Fruit fly (Drosophila melanogaster) whole organism, wandering third instar larva: ENCODE measurements around the gene CG8568.
A peak's percentile ranks its signal among the peaks of the same experiment; 100 is the strongest.

Experiments used
- Abd-B ChIP-seq: fragments of >200 bp; optimal IDR thresholded peaks from 2 replicates; lab custom pipeline; 2017; ENCODE audit warnings: missing biosample characterization, missing genetic modification characterization
- CG9705 ChIP-seq: fragments of 200-800 bp; sonication (Bioruptor generic); optimal IDR thresholded peaks from 2 replicates; lab custom pipeline; 2018; ENCODE audit warnings: missing biosample characterization, mild to moderate bottlenecking, missing genetic modification characterization
- CrebA ChIP-seq: fragments of 200-800 bp; sonication (Bioruptor generic); optimal IDR thresholded peaks from 2 replicates; lab custom pipeline; 2016; ENCODE audit warnings: missing biosample characterization, mild to moderate bottlenecking, missing genetic modification characterization, borderline replicate concordance
- Dfd ChIP-seq: fragments of >200 bp; optimal IDR thresholded peaks from 2 replicates; lab custom pipeline; 2017; ENCODE audit warnings: missing biosample characterization, missing genetic modification characterization
- Dif ChIP-seq: fragments of 200-275, 200-300 bp; sonication (Bioruptor generic); optimal IDR thresholded peaks from 2 replicates; lab custom pipeline; 2018; ENCODE audit warnings: missing biosample characterization, missing genetic modification characterization; ENCODE audit not compliant: partially characterized antibody
- GATAd ChIP-seq: sonication (Bioruptor generic); optimal IDR thresholded peaks from 2 replicates; lab custom pipeline; 2016; ENCODE audit warnings: missing biosample characterization, missing genetic modification characterization
- Hnf4 ChIP-seq: fragments of 200-800 bp; sonication (Bioruptor generic); optimal IDR thresholded peaks from 2 replicates; lab custom pipeline; 2016; ENCODE audit warnings: missing biosample characterization, mild to moderate bottlenecking, missing genetic modification characterization
- Hr78 ChIP-seq: fragments of >200 bp; optimal IDR thresholded peaks from 2 replicates; lab custom pipeline; 2017; ENCODE audit warnings: missing biosample characterization, missing genetic modification characterization
- Mio ChIP-seq: sonication (Bioruptor generic); optimal IDR thresholded peaks from 2 replicates; lab custom pipeline; 2016; ENCODE audit warnings: missing biosample characterization, missing genetic modification characterization
- Myc ChIP-seq: fragments of >200 bp; optimal IDR thresholded peaks from 2 replicates; lab custom pipeline; 2017
- OdsH ChIP-seq: fragments of 200-800 bp; sonication (Bioruptor generic); optimal IDR thresholded peaks from 2 replicates; lab custom pipeline; 2016; ENCODE audit warnings: missing biosample characterization, mild to moderate bottlenecking, missing genetic modification characterization
- Rel ChIP-seq, 2 experiments: fragments of 200-800 bp; sonication (Bioruptor generic) in 1 of 2; optimal IDR thresholded peaks; 2 replicates in 1 of 2; 3 replicates in 1 of 2; lab custom pipeline; 2016 to 2019; ENCODE audit warnings: mild to moderate bottlenecking in 2 of 2, missing biosample characterization in 2 of 2, missing genetic modification characterization in 2 of 2, moderate library complexity in 1 of 2
- Sp1 ChIP-seq: fragments of 200-800 bp; sonication (Bioruptor generic); optimal IDR thresholded peaks from 3 replicates; lab custom pipeline; 2019; ENCODE audit warnings: missing biosample characterization, mild to moderate bottlenecking, missing genetic modification characterization, moderate library complexity
- Vsx2 ChIP-seq: fragments of 200-300, 225-300 bp; sonication (Bioruptor generic); optimal IDR thresholded peaks from 2 replicates; lab custom pipeline; 2018; ENCODE audit warnings: missing biosample characterization, missing genetic modification characterization; ENCODE audit not compliant: partially characterized antibody
- br ChIP-seq: fragments of 200-800 bp; sonication (Bioruptor generic); optimal IDR thresholded peaks from 2 replicates; lab custom pipeline; 2016; ENCODE audit warnings: missing biosample characterization, missing genetic modification characterization
- brk ChIP-seq: fragments of 200-800 bp; sonication (Bioruptor generic); optimal IDR thresholded peaks from 2 replicates; lab custom pipeline; 2016; ENCODE audit warnings: missing biosample characterization, mild to moderate bottlenecking, missing genetic modification characterization
- dl ChIP-seq, 2 experiments: fragments of 175-275, 200-275 bp in 1 of 2; fragments of 200-275 bp in 1 of 2; sonication (Bioruptor generic); optimal IDR thresholded peaks; lab custom pipeline; 2018; ENCODE audit warnings: mild to moderate bottlenecking in 2 of 2, missing biosample characterization in 2 of 2, missing genetic modification characterization in 2 of 2, moderate library complexity in 2 of 2; ENCODE audit not compliant: partially characterized antibody in 2 of 2, insufficient read depth in 1 of 2
- dmrt93B ChIP-seq: fragments of 200-800 bp; sonication (Bioruptor generic); optimal IDR thresholded peaks from 2 replicates; lab custom pipeline; 2018; ENCODE audit warnings: missing biosample characterization, mild to moderate bottlenecking, missing genetic modification characterization
- dsf ChIP-seq: sonication (Bioruptor generic); optimal IDR thresholded peaks from 2 replicates; lab custom pipeline; 2016; ENCODE audit warnings: missing biosample characterization, missing genetic modification characterization, borderline replicate concordance
- ey ChIP-seq: fragments of 200-800 bp; sonication (Bioruptor generic); optimal IDR thresholded peaks from 2 replicates; lab custom pipeline; 2016; ENCODE audit warnings: missing biosample characterization, missing genetic modification characterization
- foxo ChIP-seq, 2 experiments: fragments of 200-800 bp; sonication (Bioruptor generic); optimal IDR thresholded peaks; 2 replicates in 1 of 2; 3 replicates in 1 of 2; lab custom pipeline; 2016 to 2017; ENCODE audit warnings: missing biosample characterization in 2 of 2, missing genetic modification characterization in 2 of 2
- h ChIP-seq: fragments of 200-800 bp; sonication (Bioruptor generic); optimal IDR thresholded peaks from 3 replicates; lab custom pipeline; 2016; ENCODE audit warnings: missing biosample characterization, mild to moderate bottlenecking, missing genetic modification characterization
- jim ChIP-seq: fragments of 175-275, 200-325 bp; sonication (Bioruptor generic); optimal IDR thresholded peaks from 2 replicates; lab custom pipeline; 2016; ENCODE audit warnings: missing biosample characterization, mild to moderate bottlenecking, missing genetic modification characterization
- lola ChIP-seq: fragments of >200 bp; optimal IDR thresholded peaks from 2 replicates; lab custom pipeline; 2017; ENCODE audit warnings: missing biosample characterization, missing genetic modification characterization
- pan ChIP-seq: fragments of >200 bp; optimal IDR thresholded peaks from 2 replicates; lab custom pipeline; 2017
- rgr ChIP-seq: fragments of 200-800 bp; sonication (Bioruptor generic); optimal IDR thresholded peaks from 3 replicates; lab custom pipeline; 2016; ENCODE audit warnings: missing biosample characterization, mild to moderate bottlenecking, missing genetic modification characterization
- sage ChIP-seq: fragments of 200-800 bp; sonication (Bioruptor generic); optimal IDR thresholded peaks from 2 replicates; lab custom pipeline; 2016; ENCODE audit warnings: missing biosample characterization, mild to moderate bottlenecking, missing genetic modification characterization
- sv ChIP-seq: fragments of 200-800 bp; sonication (Bioruptor generic); optimal IDR thresholded peaks from 3 replicates; lab custom pipeline; 2016; ENCODE audit warnings: missing biosample characterization, missing genetic modification characterization
- tai ChIP-seq: sonication (Bioruptor generic); optimal IDR thresholded peaks from 2 replicates; lab custom pipeline; 2016; ENCODE audit warnings: missing biosample characterization, missing genetic modification characterization
- woc ChIP-seq: sonication (Bioruptor generic); optimal IDR thresholded peaks from 2 replicates; lab custom pipeline; 2016; ENCODE audit warnings: missing biosample characterization, mild to moderate bottlenecking, missing genetic modification characterization

CG8568 gene

DNA sequence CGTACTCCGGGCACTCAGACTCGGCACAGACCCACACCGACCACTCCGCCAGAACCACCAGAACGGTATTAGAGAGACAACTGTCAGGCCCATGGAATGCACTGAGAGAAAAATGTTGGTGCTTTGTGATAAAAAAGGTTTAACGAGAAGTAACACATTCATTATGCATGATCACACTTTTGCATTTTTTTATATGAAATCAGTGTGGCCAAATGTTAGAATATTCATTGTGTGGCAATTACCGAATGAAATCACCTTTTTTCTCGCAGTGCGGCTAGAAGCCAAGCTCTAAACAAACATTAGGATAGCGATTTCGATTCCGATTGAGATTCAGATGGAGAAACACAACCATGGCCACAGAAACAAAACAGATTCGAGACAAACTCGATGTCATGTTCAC is 13.2 kb upstream of the CG8568 start:
- TF ChIP-seq foxo (GFP tag; optimal IDR thresholded peaks at IDR 0.05; lab: Kevin White, UChicago) (peak in 1 of 2 experiments; percentile 27), Hr78 (GFP tag; lab: Kevin White, UChicago) (no peak)

DNA sequence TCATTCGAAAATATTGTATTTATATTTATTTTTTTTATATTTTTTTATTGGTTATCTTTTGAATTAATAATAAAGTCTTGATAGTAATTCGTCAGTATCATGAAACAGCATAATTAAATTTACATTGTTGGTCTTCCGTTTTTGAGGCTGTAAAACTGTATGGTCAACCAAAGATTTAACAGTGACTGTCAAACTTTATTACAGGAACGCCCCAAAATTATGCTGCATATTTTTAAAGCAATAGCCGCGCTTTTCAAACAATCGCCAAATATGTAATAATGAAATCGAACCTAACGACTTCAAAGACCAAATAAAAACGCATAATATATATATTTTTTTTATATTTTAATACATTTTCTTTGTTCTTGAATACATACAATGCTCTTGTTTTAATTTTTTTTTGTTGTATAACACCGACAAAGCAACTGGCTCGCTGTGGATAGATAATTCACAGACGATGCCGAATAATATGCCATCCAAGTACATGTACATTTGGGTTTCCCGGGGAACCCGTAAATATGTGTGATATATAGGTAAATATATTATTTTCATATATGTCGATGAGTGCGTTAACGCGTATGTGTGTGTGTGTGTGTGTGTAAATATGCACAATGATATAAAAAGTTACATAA is 3.6 kb upstream of the CG8568 start:
- TF ChIP-seq foxo (GFP tag; optimal IDR thresholded peaks at IDR 0.05; lab: Kevin White, UChicago) (no peak), dsf (no peak), jim (GFP tag; lab: Kevin White, UChicago) (no peak), sv (GFP tag; lab: Kevin White, UChicago) (no peak), Hr78 (GFP tag; lab: Kevin White, UChicago) (no peak), Mio (GFP tag; lab: Kevin White, UChicago) (no peak), CG9705 (no peak), sage (GFP tag; lab: Kevin White, UChicago) (no peak), Vsx2 (GFP tag; lab: Kevin White, UChicago) (peak; percentile 2), CrebA (GFP tag; lab: Kevin White, UChicago) (no peak), Myc (lab: Kevin White, UChicago) (peak; percentile 91), Abd-B (no peak), h (GFP tag; lab: Kevin White, UChicago) (no peak), GATAd (GFP tag; lab: Kevin White, UChicago) (no peak), Sp1 (no peak), Rel (GFP tag; optimal IDR thresholded peaks at IDR 0.05; lab: Kevin White, UChicago) (no peak), Rel (tag; optimal IDR thresholded peaks at IDR 0.05; lab: Kevin White, UChicago) (peak; percentile 76)

DNA sequence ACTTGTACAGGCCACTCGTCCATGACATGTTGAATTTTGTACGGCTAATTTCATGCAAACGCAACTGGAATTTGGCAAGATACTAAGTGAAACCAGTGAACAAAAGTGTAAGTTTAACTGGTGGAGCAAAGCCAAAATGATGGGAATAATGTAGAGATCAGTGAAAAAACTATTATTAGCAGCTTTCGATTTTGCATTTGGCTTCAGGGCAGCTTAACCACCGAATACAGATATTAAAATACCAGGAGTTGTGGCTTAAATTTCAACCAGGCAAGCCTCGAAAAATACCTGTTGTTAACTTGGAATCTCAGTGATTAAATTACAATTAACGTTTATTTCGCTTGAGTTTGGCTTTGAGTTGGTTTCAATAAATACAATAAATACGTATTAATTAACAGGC is 3.7 kb downstream of the CG8568 start, which contains the start of gene p-cup:
Gene p-cup (minus strand): TSS at position 101 of the 400 bp plus-strand sequence.
- TF ChIP-seq h (GFP tag; lab: Kevin White, UChicago) (no peak), dmrt93B (no peak), sv (GFP tag; lab: Kevin White, UChicago) (no peak), jim (GFP tag; lab: Kevin White, UChicago) (no peak)

DNA sequence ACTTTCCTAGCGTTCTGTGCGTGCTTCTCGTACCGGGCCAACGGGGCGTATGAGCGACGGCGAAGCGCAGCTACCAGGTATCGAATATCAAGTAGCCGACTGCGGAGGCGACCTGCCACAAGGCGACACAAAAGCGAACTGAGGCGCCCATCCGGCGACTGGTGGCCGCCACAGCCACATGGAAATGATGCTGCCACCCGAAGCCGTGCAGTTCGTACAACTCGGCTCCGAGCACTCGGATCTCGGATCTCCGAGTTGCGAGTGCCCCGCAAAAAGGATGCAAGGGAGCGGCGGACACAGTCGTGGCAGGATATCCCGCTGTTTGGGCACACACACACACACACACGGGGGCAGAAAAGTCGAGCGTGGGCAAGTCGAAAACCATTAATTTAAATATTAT is 8.5 kb downstream of the CG8568 start, which contains the start of the genes CG12994 and CG46464:
Gene CG12994 (minus strand): TSS at position 115 of the 400 bp plus-strand sequence.
Gene CG46464 (minus strand): TSS at position 115 of the 400 bp plus-strand sequence.
- no peak for TF ChIP-seq brk (GFP tag; lab: Kevin White, UChicago)
- TF ChIP-seq OdsH (GFP tag; lab: Kevin White, UChicago): no peak
- no peak for TF ChIP-seq Vsx2 (GFP tag; lab: Kevin White, UChicago)
- no peak for TF ChIP-seq Dif
- no peak for TF ChIP-seq Rel (GFP tag; optimal IDR thresholded peaks at IDR 0.05; lab: Kevin White, UChicago)
- no peak for TF ChIP-seq Rel (tag; optimal IDR thresholded peaks at IDR 0.05; lab: Kevin White, UChicago)
- no peak for TF ChIP-seq ey (GFP tag; lab: Kevin White, UChicago)
- TF ChIP-seq dl (GFP tag; optimal IDR thresholded peaks at IDR 0.05; lab: Kevin White, UChicago; ENCODE audit: insufficient read depth in 1 of 2, partially characterized antibody in 2 of 2): no peak
- TF ChIP-seq Sp1: no peak
- TF ChIP-seq Mio (GFP tag; lab: Kevin White, UChicago): no peak
- no peak for TF ChIP-seq Hnf4
- TF ChIP-seq pan (lab: Kevin White, UChicago): no peak
- no peak for TF ChIP-seq tai (GFP tag; lab: Kevin White, UChicago)
- TF ChIP-seq Dfd (GFP tag; lab: Kevin White, UChicago): no peak
- TF ChIP-seq rgr: no peak
- no peak for TF ChIP-seq sv (GFP tag; lab: Kevin White, UChicago)
- no peak for TF ChIP-seq br (GFP tag; lab: Kevin White, UChicago)

DNA sequence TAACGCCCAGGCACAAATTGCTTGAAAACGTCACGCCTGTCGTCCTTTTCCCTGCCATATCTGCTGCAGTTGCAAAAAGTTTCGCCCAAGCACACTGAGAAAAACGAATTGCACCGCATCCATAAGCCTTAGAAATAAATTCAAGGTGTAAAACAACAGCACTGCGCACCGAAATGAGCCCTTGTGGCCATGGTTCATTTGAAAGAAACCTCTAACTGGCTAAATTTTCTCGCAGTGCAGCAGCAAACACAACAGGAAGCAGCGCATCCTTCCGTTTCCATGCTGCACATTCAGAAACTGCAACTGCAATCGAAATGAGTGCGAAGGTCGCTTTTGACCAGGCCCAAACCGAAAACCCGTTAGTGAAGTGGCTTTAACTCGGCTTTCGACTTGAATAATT is 28.0 kb downstream of the CG8568 start:
- TF ChIP-seq woc: no peak
- TF ChIP-seq Vsx2 (GFP tag; lab: Kevin White, UChicago): no peak
- TF ChIP-seq sage (GFP tag; lab: Kevin White, UChicago): no peak
- TF ChIP-seq sv (GFP tag; lab: Kevin White, UChicago): no peak
- TF ChIP-seq Dif: no peak
- no peak for TF ChIP-seq dsf
- TF ChIP-seq GATAd (GFP tag; lab: Kevin White, UChicago): no peak
- TF ChIP-seq Hnf4: no peak
- no peak for TF ChIP-seq lola (GFP tag; lab: Kevin White, UChicago)
- no peak for TF ChIP-seq OdsH (GFP tag; lab: Kevin White, UChicago)
